Worm (Caenorhabditis elegans) whole organism, young adult: ENCODE results near the gene ZK637.15.

Source experiments
- F37B4.10 ChIP-seq: fragments of 200-800 bp; sonication (Bioruptor generic); IDR thresholded peaks from 2 replicates; pipeline ENCODE4 v1.3.6; 2022; ENCODE audit warnings: missing genetic modification characterization, missing compliant biosample characterization
- atf-7 ChIP-seq: sonication (generic microtip); optimal IDR thresholded peaks from 2 replicates; lab custom pipeline; 2017; ENCODE audit warnings: mild to moderate bottlenecking, missing genetic modification characterization, missing compliant biosample characterization
- egl-44 ChIP-seq: fragments of 200-800 bp; sonication (Bioruptor generic); IDR thresholded peaks from 2 replicates; pipeline ENCODE4 v1.3.6; 2022; ENCODE audit warnings: missing genetic modification reagents, missing genetic modification characterization, missing compliant biosample characterization
- lsy-27 ChIP-seq: sonication (generic microtip); optimal IDR thresholded peaks from 2 replicates; lab custom pipeline; 2017; ENCODE audit warnings: missing genetic modification characterization, mild to moderate bottlenecking, missing compliant biosample characterization, antibody characterized with exemption, missing genotype, borderline replicate concordance; ENCODE audit not compliant: insufficient read depth
- pha-4 ChIP-seq: fragments of 150-350 bp; sonication (generic microtip); optimal IDR thresholded peaks from 2 replicates; lab custom pipeline; 2014; ENCODE audit warnings: missing biosample characterization, missing genetic modification reagents, missing genetic modification characterization

ce11 chrIII:8949147-8949546, 29.3 kb downstream of the ZK637.15 start:
- no peak for TF ChIP-seq atf-7 (tag; lab: Kevin White, UChicago)
- TF ChIP-seq lsy-27 (tag; lab: Kevin White, UChicago): no peak
- TF ChIP-seq pha-4 (tag; lab: Kevin White, UChicago): no peak
- no peak for TF ChIP-seq egl-44 (GFP tag; lab: Robert Waterston, UW)
- no peak for TF ChIP-seq F37B4.10 (GFP tag; lab: Robert Waterston, UW)
